Worm (Caenorhabditis elegans) whole organism, L4 larva: ENCODE results near the gene Y54G2A.13.

Experiments used
- F37D6.2 ChIP-seq: sonication (generic microtip); optimal IDR thresholded peaks from 2 replicates; lab custom pipeline; 2016; ENCODE audit warnings: mild to moderate bottlenecking, missing genetic modification characterization, missing compliant biosample characterization
- F49E8.2 ChIP-seq: sonication (generic microtip); optimal IDR thresholded peaks from 2 replicates; lab custom pipeline; 2016; ENCODE audit warnings: missing compliant biosample characterization, mild to moderate bottlenecking, missing genetic modification characterization, borderline replicate concordance
- Y48G9A.11 ChIP-seq: fragments of 200-800 bp; sonication (Bioruptor generic); IDR thresholded peaks from 2 replicates; pipeline ENCODE4 v1.3.6; 2022; ENCODE audit warnings: missing genetic modification reagents, missing genetic modification characterization, missing compliant biosample characterization
- Y75B8A.6 ChIP-seq: fragments of 200-800 bp; sonication (Bioruptor generic); IDR thresholded peaks from 2 replicates; pipeline ENCODE4 v1.3.6; 2022; ENCODE audit warnings: missing genetic modification reagents, missing genetic modification characterization, missing compliant biosample characterization
- ZK337.2 ChIP-seq: fragments of 200-800 bp; sonication (Bioruptor generic); IDR thresholded peaks from 2 replicates; pipeline ENCODE4 v1.3.6; 2022; ENCODE audit warnings: missing genetic modification reagents, missing genetic modification characterization, missing compliant biosample characterization
- aha-1 ChIP-seq: fragments of 150-350 bp; peaks from one replicate; lab custom pipeline; 2014; ENCODE audit warnings: missing biosample characterization, missing genetic modification characterization
- ama-1 ChIP-seq: fragments of 150-350 bp; optimal IDR thresholded peaks from 2 replicates; lab custom pipeline; 2014; ENCODE audit warnings: inconsistent platforms, mixed read lengths
- ceh-32 ChIP-seq: sonication (generic microtip); optimal IDR thresholded peaks from 2 replicates; lab custom pipeline; 2016; ENCODE audit warnings: mild to moderate bottlenecking, missing genetic modification characterization, missing compliant biosample characterization; ENCODE audit not compliant: poor library complexity
- ceh-82 ChIP-seq: sonication (generic microtip); optimal IDR thresholded peaks from 2 replicates; lab custom pipeline; 2017; ENCODE audit warnings: missing biosample characterization, missing genetic modification characterization
- daf-16 ChIP-seq, 3 experiments: sonication (generic microtip); optimal IDR thresholded peaks; 2 replicates each; lab custom pipeline; 2016 to 2017; ENCODE audit warnings: missing genetic modification characterization in 3 of 3, missing genetic modification reagents in 3 of 3, mild to moderate bottlenecking in 2 of 3, missing compliant biosample characterization in 2 of 3, missing biosample characterization in 1 of 3, moderate library complexity in 1 of 3
- dmd-6 ChIP-seq: fragments of 200-800 bp; sonication (Bioruptor generic); IDR thresholded peaks from 2 replicates; pipeline ENCODE4 v1.3.6; 2022; ENCODE audit warnings: missing genetic modification reagents, missing genetic modification characterization, missing compliant biosample characterization
- dpl-1 ChIP-seq: fragments of 150-350 bp; optimal IDR thresholded peaks from 2 replicates; lab custom pipeline; 2014; ENCODE audit warnings: missing biosample characterization, missing genetic modification reagents, missing genetic modification characterization
- dve-1 ChIP-seq: sonication (generic microtip); optimal IDR thresholded peaks from 2 replicates; lab custom pipeline; 2017; ENCODE audit warnings: antibody characterized with exemption, mild to moderate bottlenecking, missing genetic modification characterization, missing compliant biosample characterization; ENCODE audit not compliant: insufficient read depth
- gei-8 ChIP-seq: fragments of 200-800 bp; sonication (Bioruptor generic); optimal IDR thresholded peaks from 2 replicates; lab custom pipeline; 2018; ENCODE audit warnings: mild to moderate bottlenecking, missing genetic modification characterization, missing compliant biosample characterization
- hif-1 ChIP-seq, 2 experiments: sonication (generic microtip); optimal IDR thresholded peaks; 2 replicates each; lab custom pipeline; 2016 to 2017; ENCODE audit warnings: missing compliant biosample characterization in 2 of 2, missing genetic modification characterization in 2 of 2, missing genetic modification reagents in 2 of 2, missing genotype in 2 of 2, mild to moderate bottlenecking in 1 of 2
- hlh-11 ChIP-seq: fragments of 200-800 bp; sonication (Bioruptor generic); optimal IDR thresholded peaks from 2 replicates; lab custom pipeline; 2018; ENCODE audit warnings: mild to moderate bottlenecking, missing genetic modification characterization, missing compliant biosample characterization
- hlh-30 ChIP-seq: sonication (generic microtip); optimal IDR thresholded peaks from 2 replicates; lab custom pipeline; 2017; ENCODE audit warnings: antibody characterized with exemption, mild to moderate bottlenecking, missing genetic modification characterization, missing compliant biosample characterization; ENCODE audit not compliant: insufficient read depth
- lim-7 ChIP-seq: fragments of 200-800 bp; sonication (Bioruptor generic); IDR thresholded peaks from 2 replicates; pipeline ENCODE4 v1.3.6; 2022; ENCODE audit warnings: missing genetic modification characterization, missing compliant biosample characterization
- lin-29 ChIP-seq: fragments of 200-800 bp; sonication (Bioruptor generic); IDR thresholded peaks from 2 replicates; pipeline ENCODE4 v1.3.6; 2022; ENCODE audit warnings: missing genetic modification reagents, missing genetic modification characterization, missing compliant biosample characterization
- lin-38 ChIP-seq: fragments of 200-800 bp; sonication (Bioruptor generic); IDR thresholded peaks from 2 replicates; pipeline ENCODE4 v1.3.6; 2022; ENCODE audit warnings: missing genetic modification reagents, missing genetic modification characterization, missing compliant biosample characterization
- lin-39 ChIP-seq: fragments of 150-350 bp; optimal IDR thresholded peaks from 2 replicates; lab custom pipeline; 2014; ENCODE audit warnings: missing biosample characterization, missing genetic modification reagents, missing genetic modification characterization
- lir-3 ChIP-seq: sonication (generic microtip); optimal IDR thresholded peaks from 2 replicates; lab custom pipeline; 2016; ENCODE audit warnings: mild to moderate bottlenecking, missing genetic modification characterization, missing compliant biosample characterization
- madf-5 ChIP-seq, 2 experiments: fragments of 200-800 bp; sonication (Bioruptor generic); IDR thresholded peaks; 2 replicates each; pipeline ENCODE4 v1.3.6; 2022; ENCODE audit warnings: missing compliant biosample characterization in 2 of 2, missing genetic modification characterization in 2 of 2
- madf-9 ChIP-seq: fragments of 200-800 bp; sonication (Bioruptor generic); conservative IDR thresholded peaks from 2 replicates; pipeline ENCODE4 v1.3.6; 2022; ENCODE audit warnings: missing genetic modification reagents, missing genetic modification characterization, missing compliant biosample characterization
- mep-1 ChIP-seq: fragments of 150-350 bp; sonication (generic microtip); optimal IDR thresholded peaks from 3 replicates; lab custom pipeline; 2014; ENCODE audit warnings: missing biosample characterization, missing genetic modification characterization
- mes-2 ChIP-seq: sonication (generic microtip); optimal IDR thresholded peaks from 2 replicates; lab custom pipeline; 2016; ENCODE audit warnings: missing genotype, mild to moderate bottlenecking, missing genetic modification characterization, missing compliant biosample characterization; ENCODE audit not compliant: poor library complexity, severe bottlenecking
- nhr-11 ChIP-seq: fragments of 150-350 bp; optimal IDR thresholded peaks from 2 replicates; lab custom pipeline; 2014; ENCODE audit warnings: missing biosample characterization, missing genetic modification characterization
- nhr-237 ChIP-seq: sonication (generic microtip); optimal IDR thresholded peaks from 2 replicates; lab custom pipeline; 2017; ENCODE audit warnings: missing biosample characterization, missing genetic modification characterization
- nhr-25 ChIP-seq: sonication (generic microtip); optimal IDR thresholded peaks from 2 replicates; lab custom pipeline; 2017; ENCODE audit warnings: missing genetic modification characterization, mild to moderate bottlenecking, missing compliant biosample characterization, antibody characterized with exemption, moderate library complexity, borderline replicate concordance; ENCODE audit not compliant: insufficient read depth
- nhr-28 ChIP-seq: fragments of 150-350 bp; optimal IDR thresholded peaks from 2 replicates; lab custom pipeline; 2014; ENCODE audit warnings: missing biosample characterization, missing genetic modification characterization
- nhr-6 ChIP-seq: fragments of 150-350 bp; optimal IDR thresholded peaks from 2 replicates; lab custom pipeline; 2014; ENCODE audit warnings: missing biosample characterization, missing genetic modification characterization
- php-3 ChIP-seq: fragments of 200-800 bp; sonication (Bioruptor generic); IDR thresholded peaks from 2 replicates; pipeline ENCODE4 v1.3.6; 2022; ENCODE audit warnings: missing genetic modification reagents, missing genetic modification characterization, missing compliant biosample characterization
- pqm-1 ChIP-seq: sonication (generic microtip); optimal IDR thresholded peaks from 2 replicates; lab custom pipeline; 2017; ENCODE audit warnings: missing biosample characterization, missing genetic modification characterization
- set-16 ChIP-seq: fragments of 200-800 bp; sonication (Bioruptor generic); IDR thresholded peaks from 2 replicates; pipeline ENCODE4 v1.3.6; 2022; ENCODE audit warnings: missing genetic modification reagents, missing genetic modification characterization, missing compliant biosample characterization
- skn-1 ChIP-seq: fragments of 150-350 bp; optimal IDR thresholded peaks from 2 replicates; lab custom pipeline; 2014; ENCODE audit warnings: missing biosample characterization, missing genetic modification characterization
- snpc-1.2 ChIP-seq: fragments of 200-800 bp; sonication (Bioruptor generic); IDR thresholded peaks from 2 replicates; pipeline ENCODE4 v1.3.6; 2022; ENCODE audit warnings: missing genetic modification reagents, missing genetic modification characterization, missing compliant biosample characterization
- spr-3 ChIP-seq: fragments of 200-800 bp; sonication (Bioruptor generic); optimal IDR thresholded peaks from 2 replicates; lab custom pipeline; 2018; ENCODE audit warnings: mild to moderate bottlenecking, missing genetic modification characterization, missing compliant biosample characterization
- tag-97 ChIP-seq: fragments of 200-800 bp; sonication (Bioruptor generic); IDR thresholded peaks from 2 replicates; pipeline ENCODE4 v1.3.6; 2022; ENCODE audit warnings: missing genetic modification characterization, missing compliant biosample characterization
- unc-39 ChIP-seq: sonication (generic microtip); optimal IDR thresholded peaks from 2 replicates; lab custom pipeline; 2017; ENCODE audit warnings: missing biosample characterization, missing genetic modification characterization
- unc-62 ChIP-seq, 3 experiments: fragments of 150-350 bp in 1 of 3; sonication (generic microtip); optimal IDR thresholded peaks in 2 of 3; peaks in 1 of 3; 1 replicate in 1 of 3; 2 replicates in 2 of 3; lab custom pipeline; 2014 to 2017; ENCODE audit warnings: missing biosample characterization in 3 of 3, missing genetic modification characterization in 3 of 3, missing genetic modification reagents in 3 of 3, missing genotype in 1 of 3
- ztf-7 ChIP-seq: fragments of 150-350 bp; optimal IDR thresholded peaks from 2 replicates; lab custom pipeline; 2014; ENCODE audit warnings: missing biosample characterization, missing genetic modification characterization

Gene Y54G2A.13

ce11 chrIV:2801004-2801403 is 18.5 kb downstream of the Y54G2A.13 start (continued):
- TF ChIP-seq ceh-32 (tag; lab: Kevin White, UChicago) (no peak), ceh-82 (tag; lab: Kevin White, UChicago) (no peak), nhr-237 (tag; lab: Kevin White, UChicago) (no peak), nhr-25 (tag; lab: Kevin White, UChicago) (no peak), ama-1 (lab: Kevin White, UChicago) (no peak), F37D6.2 (tag; lab: Kevin White, UChicago) (no peak), snpc-1.2 (GFP tag; lab: Robert Waterston, UW) (peak; percentile 55), set-16 (GFP tag; lab: Robert Waterston, UW) (no peak; the same call in 1 of the 2 replicates), lim-7 (GFP tag; lab: Robert Waterston, UW) (peak; percentile 78), madf-5 (GFP tag; IDR thresholded peaks at IDR 0.05; lab: Robert Waterston, UW) (peak in 1 of 2 experiments; percentile 46; a peak in 1 of 4 replicates), hlh-11 (tag; lab: Kevin White, UChicago) (peak; percentile 12), Y75B8A.6 (GFP tag; lab: Robert Waterston, UW) (peak; percentile 41; the same call in 1 of the 2 replicates), ZK337.2 (GFP tag; lab: Robert Waterston, UW) (no peak), Y48G9A.11 (GFP tag; lab: Robert Waterston, UW) (peak; percentile 65), tag-97 (GFP tag; lab: Robert Waterston, UW) (no peak), F49E8.2 (peak; percentile 23), dve-1 (tag; lab: Kevin White, UChicago) (peak; percentile 66), dpl-1 (GFP tag; lab: Kevin White, UChicago) (peak; percentile 22), ztf-7 (tag; lab: Kevin White, UChicago) (no peak), mep-1 (peak; percentile 55), dmd-6 (GFP tag; lab: Robert Waterston, UW) (peak; percentile 36; the same call in 1 of the 2 replicates), mes-2 (peak; percentile 61), skn-1 (no peak), lir-3 (no peak), lin-29 (GFP tag; lab: Robert Waterston, UW) (no peak)

DNA sequence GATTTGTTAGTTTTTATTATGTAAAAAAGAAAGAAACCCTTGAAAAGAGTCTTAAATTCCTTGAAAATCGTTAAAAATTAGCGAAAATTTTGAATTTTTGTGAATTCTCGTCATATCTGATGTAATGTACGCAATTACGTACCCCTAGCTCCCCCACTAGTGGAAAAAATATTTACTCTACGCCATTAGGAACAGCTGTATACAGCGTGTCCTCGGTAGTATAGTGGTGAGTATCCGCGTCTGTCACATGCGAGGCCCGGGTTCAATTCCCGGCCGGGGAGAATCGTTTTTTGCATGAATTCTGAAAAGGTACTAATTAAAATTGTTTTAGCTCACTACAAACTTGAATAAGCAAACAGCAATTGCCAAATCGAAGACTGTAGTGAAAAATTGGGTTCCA is 19.6 kb downstream of the Y54G2A.13 start:
- TF ChIP-seq nhr-25 (tag; lab: Kevin White, UChicago) (no peak), nhr-6 (no peak), ztf-7 (tag; lab: Kevin White, UChicago) (no peak), dve-1 (tag; lab: Kevin White, UChicago) (no peak), lin-38 (GFP tag; lab: Robert Waterston, UW) (peak; percentile 36; the same call in 1 of the 2 replicates), lin-39 (tag; lab: Kevin White, UChicago) (no peak), snpc-1.2 (GFP tag; lab: Robert Waterston, UW) (no peak), aha-1 (peak; percentile 49)
- TF ChIP-seq, all 104 proteins: peak for 2

- TF ChIP-seq spr-3 (GFP tag; lab: Kevin White, UChicago) (no peak), madf-9 (GFP tag; lab: Robert Waterston, UW) (no peak), mes-2 (no peak), nhr-237 (tag; lab: Kevin White, UChicago) (no peak), hif-1 (tag; optimal IDR thresholded peaks at IDR 0.05; lab: Kevin White, UChicago) (no peak), dmd-6 (GFP tag; lab: Robert Waterston, UW) (no peak)
Measured at ce11 chrIV:2799389-2799788, 20.1 kb downstream of the Y54G2A.13 start, which contains the start of gene Y54G2A.10. Gene Y54G2A.10 (plus strand): TSS chrIV:2799689.

- TF ChIP-seq pqm-1 (peak; percentile 63), unc-39 (tag; lab: Kevin White, UChicago) (no peak), nhr-28 (tag; lab: Kevin White, UChicago) (peak; percentile 35), ztf-7 (tag; lab: Kevin White, UChicago) (peak; percentile 44), hlh-30 (tag; lab: Kevin White, UChicago) (peak; percentile 56), hlh-11 (tag; lab: Kevin White, UChicago) (peak; percentile 53), nhr-11 (tag; lab: Kevin White, UChicago) (no peak), dve-1 (tag; lab: Kevin White, UChicago) (peak; percentile 87), daf-16 (GFP tag; optimal IDR thresholded peaks at IDR 0.05; lab: Kevin White, UChicago) (peak in 1 of 2 experiments; percentile 57), daf-16 (tag; optimal IDR thresholded peaks at IDR 0.05; lab: Kevin White, UChicago) (peak; percentile 97), php-3 (GFP tag; lab: Robert Waterston, UW) (peak; percentile 37; the same call in 1 of the 2 replicates), dmd-6 (GFP tag; lab: Robert Waterston, UW) (peak; percentile 52; the same call in 1 of the 2 replicates), tag-97 (GFP tag; lab: Robert Waterston, UW) (no peak), gei-8 (no peak), ceh-82 (tag; lab: Kevin White, UChicago) (no peak), unc-62 (GFP tag; optimal IDR thresholded peaks at IDR 0.05 in 1 of 2; lab: Kevin White, UChicago) (peak in 1 of 2 experiments; percentile 38), unc-62 (tag; optimal IDR thresholded peaks at IDR 0.05; lab: Kevin White, UChicago) (no peak), nhr-6 (no peak)
Measured at ce11 chrIV:2798339-2798738, 21.2 kb downstream of the Y54G2A.13 start, which contains the start of gene Y54G2A.52. Gene Y54G2A.52 (minus strand): TSS chrIV:2798686.
